Worm (Caenorhabditis elegans) whole organism, young adult: Measurements from ENCODE around the gene F07C4.10.

Experiments used
- Y79H2A.3 ChIP-seq: fragments of 200-800 bp; sonication (Bioruptor generic); conservative IDR thresholded peaks from 2 replicates; pipeline ENCODE4 v1.3.6; 2022; ENCODE audit warnings: missing genetic modification reagents, missing genetic modification characterization, missing compliant biosample characterization
- ztf-22 ChIP-seq: fragments of 200-800 bp; sonication (Bioruptor generic); optimal IDR thresholded peaks from 2 replicates; lab custom pipeline; 2018; ENCODE audit warnings: mild to moderate bottlenecking, missing genetic modification characterization, moderate library complexity, missing compliant biosample characterization

DNA sequence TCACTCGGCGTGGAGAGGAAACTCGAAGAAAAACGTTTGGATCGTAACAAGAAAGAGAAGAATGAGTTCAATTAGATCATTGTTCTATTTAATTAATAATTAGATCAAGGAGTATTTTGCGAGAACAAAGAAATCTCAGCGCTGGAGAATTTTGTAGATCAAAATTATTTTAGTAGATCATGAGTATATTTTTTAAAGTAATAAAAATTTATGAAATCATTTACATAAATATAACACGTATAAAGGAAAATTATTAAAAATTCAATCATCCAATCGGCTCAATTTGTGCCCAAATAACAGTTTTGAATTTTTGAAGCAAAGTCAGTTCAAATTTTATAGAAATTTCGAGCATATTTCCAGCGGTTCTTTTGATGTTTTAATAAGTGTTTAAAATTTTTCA, 15.5 kb downstream of the F07C4.10 start, which contains the start of gene C50E3.13:
- TF ChIP-seq Y79H2A.3, result no peak
- TF ChIP-seq ztf-22, result no peak
